Worm (Caenorhabditis elegans) whole organism, L4 larva: Measurements from ENCODE around the gene kin-21.
A peak's percentile ranks its signal among the peaks of the same experiment; 100 is the strongest.

Source experiments
- aha-1 ChIP-seq: fragments of 150-350 bp; peaks from one replicate; lab custom pipeline; 2014; ENCODE audit warnings: missing biosample characterization, missing genetic modification characterization
- ama-1 ChIP-seq: fragments of 150-350 bp; optimal IDR thresholded peaks from 2 replicates; lab custom pipeline; 2014; ENCODE audit warnings: inconsistent platforms, mixed read lengths
- dve-1 ChIP-seq: sonication (generic microtip); optimal IDR thresholded peaks from 2 replicates; lab custom pipeline; 2017; ENCODE audit warnings: antibody characterized with exemption, mild to moderate bottlenecking, missing genetic modification characterization, missing compliant biosample characterization; ENCODE audit not compliant: insufficient read depth
- nhr-25 ChIP-seq: sonication (generic microtip); optimal IDR thresholded peaks from 2 replicates; lab custom pipeline; 2017; ENCODE audit warnings: missing genetic modification characterization, mild to moderate bottlenecking, missing compliant biosample characterization, antibody characterized with exemption, moderate library complexity, borderline replicate concordance; ENCODE audit not compliant: insufficient read depth
- nhr-77 ChIP-seq: fragments of 150-350 bp; optimal IDR thresholded peaks from 2 replicates; lab custom pipeline; 2014; ENCODE audit warnings: missing biosample characterization, missing genetic modification characterization
- pqm-1 ChIP-seq: sonication (generic microtip); optimal IDR thresholded peaks from 2 replicates; lab custom pipeline; 2017; ENCODE audit warnings: missing biosample characterization, missing genetic modification characterization
- tra-1 ChIP-seq: fragments of 200-800 bp; sonication (Bioruptor generic); IDR thresholded peaks from 2 replicates; pipeline ENCODE4 v1.3.6; 2022; ENCODE audit warnings: missing genetic modification reagents, missing genetic modification characterization, missing compliant biosample characterization
- zip-11 ChIP-seq: fragments of 200-800 bp; sonication (Bioruptor generic); IDR thresholded peaks from 2 replicates; pipeline ENCODE4 v1.3.6; 2022; ENCODE audit warnings: missing genetic modification characterization, missing compliant biosample characterization

ce11 chrIV:9884257-9884656 lies 51.6 kb downstream of the kin-21 start, which contains the start of the genes prp-18 and mccc-1:
- TF ChIP-seq zip-11 (GFP tag; lab: Robert Waterston, UW) (no peak), dve-1 (tag; lab: Kevin White, UChicago) (no peak), nhr-77 (peak; percentile 34), ama-1 (lab: Kevin White, UChicago) (no peak), aha-1 (tag; lab: Kevin White, UChicago) (no peak), pqm-1 (no peak), nhr-25 (tag; lab: Kevin White, UChicago) (no peak), tra-1 (no peak)
